Worm (Caenorhabditis elegans) whole organism, young adult: ENCODE data around the gene npr-9.

ENCODE experiments used
- F22D6.2 ChIP-seq: sonication (generic microtip); optimal IDR thresholded peaks from 2 replicates; lab custom pipeline; 2016; ENCODE audit warnings: mild to moderate bottlenecking, missing genetic modification characterization, missing compliant biosample characterization
- F39B2.1 ChIP-seq: fragments of 200-800 bp; sonication (Bioruptor generic); IDR thresholded peaks from 2 replicates; pipeline ENCODE4 v1.3.6; 2022; ENCODE audit warnings: missing genetic modification reagents, missing genetic modification characterization, missing compliant biosample characterization
- F55B11.4 ChIP-seq: sonication (generic microtip); optimal IDR thresholded peaks from 2 replicates; lab custom pipeline; 2016; ENCODE audit warnings: missing compliant biosample characterization, missing genetic modification characterization, borderline replicate concordance; ENCODE audit not compliant: insufficient read depth
- Y56A3A.18 ChIP-seq: fragments of 200-800 bp; sonication (Bioruptor generic); IDR thresholded peaks from 2 replicates; pipeline ENCODE4 v1.3.6; 2022; ENCODE audit warnings: missing genetic modification reagents, missing genetic modification characterization, missing compliant biosample characterization
- Y67H2A.10 ChIP-seq: fragments of 200-800 bp; sonication (Bioruptor generic); conservative IDR thresholded peaks from 2 replicates; pipeline ENCODE4 v1.3.6; 2022; ENCODE audit warnings: missing genetic modification reagents, missing genetic modification characterization, missing compliant biosample characterization
- Y79H2A.3 ChIP-seq: fragments of 200-800 bp; sonication (Bioruptor generic); conservative IDR thresholded peaks from 2 replicates; pipeline ENCODE4 v1.3.6; 2022; ENCODE audit warnings: missing genetic modification reagents, missing genetic modification characterization, missing compliant biosample characterization
- aptf-3 ChIP-seq: fragments of 200-800 bp; sonication (Bioruptor generic); IDR thresholded peaks from 2 replicates; pipeline ENCODE4 v1.3.6; 2022; ENCODE audit warnings: missing genetic modification characterization, missing compliant biosample characterization
- atf-7 ChIP-seq: sonication (generic microtip); optimal IDR thresholded peaks from 2 replicates; lab custom pipeline; 2017; ENCODE audit warnings: mild to moderate bottlenecking, missing genetic modification characterization, missing compliant biosample characterization
- attf-5 ChIP-seq: fragments of 200-800 bp; sonication (Bioruptor generic); optimal IDR thresholded peaks from 2 replicates; lab custom pipeline; 2018; ENCODE audit warnings: mild to moderate bottlenecking, missing genetic modification characterization, missing compliant biosample characterization
- attf-6 ChIP-seq: fragments of 200-800 bp; sonication (Bioruptor generic); IDR thresholded peaks from 2 replicates; pipeline ENCODE4 v1.3.6; 2022; ENCODE audit warnings: missing genetic modification reagents, missing genetic modification characterization, missing compliant biosample characterization
- bed-2 ChIP-seq: fragments of 200-800 bp; sonication (Bioruptor generic); IDR thresholded peaks from 2 replicates; pipeline ENCODE4 v1.3.6; 2022; ENCODE audit warnings: missing genetic modification reagents, missing genetic modification characterization, missing compliant biosample characterization
- cebp-1 ChIP-seq, 2 experiments: fragments of 200-800 bp in 1 of 2; sonication (Bioruptor generic) in 1 of 2; sonication (generic microtip) in 1 of 2; IDR thresholded peaks in 1 of 2; optimal IDR thresholded peaks in 1 of 2; 2 replicates each; pipeline versions ENCODE4 v1.3.6 to Lab custom; 2017 to 2022; ENCODE audit warnings: missing compliant biosample characterization in 2 of 2, missing genetic modification characterization in 2 of 2, mild to moderate bottlenecking in 1 of 2, missing genetic modification reagents in 1 of 2, moderate library complexity in 1 of 2
- chd-7 ChIP-seq: sonication (generic microtip); optimal IDR thresholded peaks from 2 replicates; lab custom pipeline; 2016; ENCODE audit warnings: mild to moderate bottlenecking, missing genetic modification characterization, moderate library complexity, missing compliant biosample characterization
- dox-1 ChIP-seq: fragments of 200-800 bp; sonication (Bioruptor generic); IDR thresholded peaks from 2 replicates; pipeline ENCODE4 v1.3.6; 2022; ENCODE audit warnings: missing genetic modification reagents, missing genetic modification characterization, missing compliant biosample characterization
- dpff-1 ChIP-seq: sonication (generic microtip); optimal IDR thresholded peaks from 2 replicates; lab custom pipeline; 2017; ENCODE audit warnings: mild to moderate bottlenecking, missing genetic modification characterization, missing compliant biosample characterization
- egl-18 ChIP-seq: fragments of 200-800 bp; sonication (Bioruptor generic); IDR thresholded peaks from 2 replicates; pipeline ENCODE4 v1.3.6; 2022; ENCODE audit warnings: missing genetic modification reagents, missing genetic modification characterization, missing compliant biosample characterization
- egrh-3 ChIP-seq: fragments of 200-800 bp; sonication (Bioruptor generic); IDR thresholded peaks from 2 replicates; pipeline ENCODE4 v1.3.6; 2022; ENCODE audit warnings: missing genetic modification reagents, missing genetic modification characterization, missing compliant biosample characterization
- hlh-12 ChIP-seq: sonication (generic microtip); optimal IDR thresholded peaks from 2 replicates; lab custom pipeline; 2016; ENCODE audit warnings: missing genetic modification characterization, missing compliant biosample characterization
- hlh-26 ChIP-seq: fragments of 200-800 bp; sonication (Bioruptor generic); conservative IDR thresholded peaks from 2 replicates; pipeline ENCODE4 v1.3.6; 2022; ENCODE audit warnings: missing genetic modification reagents, missing genetic modification characterization, missing compliant biosample characterization
- hmg-1.2 ChIP-seq: fragments of 200-800 bp; sonication (Bioruptor generic); IDR thresholded peaks from 2 replicates; pipeline ENCODE4 v1.3.6; 2022; ENCODE audit warnings: missing genetic modification reagents, missing genetic modification characterization, missing compliant biosample characterization
- hrde-1 ChIP-seq: sonication (generic microtip); optimal IDR thresholded peaks from 2 replicates; lab custom pipeline; 2016; ENCODE audit warnings: missing genetic modification characterization, mild to moderate bottlenecking, missing compliant biosample characterization, moderate library complexity, missing genotype, missing genetic modification reagents, borderline replicate concordance
- let-607 ChIP-seq, 2 experiments: fragments of 200-800 bp in 1 of 2; sonication (Bioruptor generic) in 1 of 2; sonication (generic microtip) in 1 of 2; optimal IDR thresholded peaks; 2 replicates each; lab custom pipeline; 2016 to 2018; ENCODE audit warnings: mild to moderate bottlenecking in 2 of 2, missing compliant biosample characterization in 2 of 2, missing genetic modification characterization in 2 of 2, moderate library complexity in 2 of 2, missing genotype in 1 of 2
- lin-40 ChIP-seq: sonication (generic microtip); optimal IDR thresholded peaks from 2 replicates; lab custom pipeline; 2016; ENCODE audit warnings: missing genetic modification characterization, mild to moderate bottlenecking, missing compliant biosample characterization, missing genotype, missing genetic modification reagents
- lin-54 ChIP-seq: fragments of 200-800 bp; sonication (Bioruptor generic); optimal IDR thresholded peaks from 2 replicates; lab custom pipeline; 2018; ENCODE audit warnings: mild to moderate bottlenecking, missing genetic modification characterization, missing compliant biosample characterization
- lsl-1 ChIP-seq: fragments of 200-800 bp; sonication (Bioruptor generic); optimal IDR thresholded peaks from 2 replicates; lab custom pipeline; 2018; ENCODE audit warnings: mild to moderate bottlenecking, missing genetic modification characterization, moderate library complexity, missing compliant biosample characterization
- madf-10 ChIP-seq: sonication (generic microtip); optimal IDR thresholded peaks from 2 replicates; lab custom pipeline; 2016; ENCODE audit warnings: mild to moderate bottlenecking, missing genetic modification characterization, missing compliant biosample characterization
- mes-4 ChIP-seq: sonication (generic microtip); optimal IDR thresholded peaks from 2 replicates; lab custom pipeline; 2016; ENCODE audit warnings: missing genotype, missing genetic modification characterization, missing compliant biosample characterization
- nhr-27 ChIP-seq: fragments of 200-800 bp; sonication (Bioruptor generic); optimal IDR thresholded peaks from 2 replicates; lab custom pipeline; 2018; ENCODE audit warnings: mild to moderate bottlenecking, missing genetic modification characterization, moderate library complexity, missing compliant biosample characterization
- rpc-1 ChIP-seq, 2 experiments: fragments of 150-350 bp in 1 of 2; sonication (generic microtip) in 1 of 2; optimal IDR thresholded peaks; 2 replicates each; lab custom pipeline; 2014 to 2018; ENCODE audit warnings: missing biosample characterization in 1 of 2, missing genetic modification characterization in 1 of 2, missing genetic modification reagents in 1 of 2, missing genotype in 1 of 2
- sdz-38 ChIP-seq: sonication (generic microtip); optimal IDR thresholded peaks from 2 replicates; lab custom pipeline; 2016; ENCODE audit warnings: missing genotype, missing genetic modification characterization, missing compliant biosample characterization
- snpc-1.1 ChIP-seq: sonication (generic microtip); optimal IDR thresholded peaks from 2 replicates; lab custom pipeline; 2017; ENCODE audit warnings: missing genetic modification characterization, mild to moderate bottlenecking, missing compliant biosample characterization, antibody characterized with exemption, moderate library complexity, missing genotype, missing genetic modification reagents; ENCODE audit not compliant: insufficient read depth
- snpc-3.4 ChIP-seq: sonication (generic microtip); optimal IDR thresholded peaks from 2 replicates; lab custom pipeline; 2017; ENCODE audit warnings: missing genetic modification characterization, mild to moderate bottlenecking, missing compliant biosample characterization, antibody characterized with exemption, moderate library complexity, missing genotype, missing genetic modification reagents
- unc-62 ChIP-seq: fragments of 150-350 bp; optimal IDR thresholded peaks from 2 replicates; lab custom pipeline; 2014; ENCODE audit warnings: missing biosample characterization, missing genetic modification reagents, missing genetic modification characterization

npr-9 gene

DNA sequence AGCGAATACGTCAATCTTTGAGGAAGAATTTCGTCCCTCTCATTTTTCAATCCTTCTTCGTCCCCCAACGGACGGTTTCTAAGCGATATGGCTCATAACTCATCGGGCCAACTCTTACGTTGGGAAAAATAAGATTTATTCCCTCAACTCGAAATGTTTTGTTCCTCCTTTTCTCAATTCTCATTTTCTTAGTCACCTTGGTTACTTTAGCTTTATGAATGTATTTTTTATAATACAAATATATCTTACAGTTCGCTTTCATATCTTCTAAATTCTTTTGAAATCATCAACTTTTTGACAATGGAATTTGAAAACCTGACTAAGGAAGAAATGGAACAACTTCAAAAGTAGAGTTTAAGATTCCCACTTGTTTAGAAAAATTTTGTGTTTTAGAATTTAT lies at the start of gene npr-9:
Gene npr-9 (plus strand): TSS at position 301 of the 400 bp plus-strand sequence.
- TF ChIP-seq sdz-38 (tag; lab: Kevin White, UChicago) (no peak), mes-4 (no peak), lsl-1 (GFP tag; lab: Kevin White, UChicago) (no peak), dox-1 (GFP tag; lab: Robert Waterston, UW) (no peak), lin-54 (GFP tag; lab: Kevin White, UChicago) (no peak), hmg-1.2 (GFP tag; lab: Robert Waterston, UW) (no peak), dpff-1 (tag; lab: Kevin White, UChicago) (no peak)

DNA sequence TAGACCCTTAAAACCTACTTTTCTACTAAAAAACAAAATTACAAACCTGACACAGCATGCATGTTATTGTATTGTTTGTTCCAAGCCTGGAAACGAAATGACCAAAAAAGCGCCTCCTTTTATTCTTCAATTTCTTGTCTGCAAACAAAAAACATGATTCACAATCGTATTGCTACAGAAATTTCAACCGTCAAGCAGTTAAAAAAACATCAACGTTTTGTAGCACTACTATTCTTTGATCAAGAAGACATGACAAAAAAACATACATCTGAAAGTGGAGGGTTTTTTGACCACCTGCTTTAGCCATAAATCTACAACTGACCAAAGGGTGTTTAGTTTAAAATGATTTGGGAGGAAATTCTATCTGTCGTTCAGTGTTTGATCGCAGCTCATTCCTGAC lies 48.4 kb upstream of the npr-9 start, which contains the start of gene F38B2.6:
Gene F38B2.6 (minus strand): TSS at position 101 of the 400 bp plus-strand sequence.
- TF ChIP-seq rpc-1 (optimal IDR thresholded peaks at IDR 0.05; lab: Kevin White, UChicago) (no peak), rpc-1 (tag; optimal IDR thresholded peaks at IDR 0.05; lab: Kevin White, UChicago) (no peak), chd-7 (no peak), Y56A3A.18 (GFP tag; lab: Robert Waterston, UW) (no peak), hlh-26 (GFP tag; lab: Robert Waterston, UW) (no peak), aptf-3 (GFP tag; lab: Robert Waterston, UW) (no peak), Y79H2A.3 (GFP tag; lab: Robert Waterston, UW) (no peak), bed-2 (GFP tag; lab: Robert Waterston, UW) (no peak), hrde-1 (no peak), F22D6.2 (no peak), snpc-1.1 (tag; lab: Kevin White, UChicago) (no peak), let-607 (tag; optimal IDR thresholded peaks at IDR 0.05; lab: Kevin White, UChicago) (no peak)

ce11 chrX:11286246-11286645 lies 43.3 kb upstream of the npr-9 start, which contains the start of gene F38B2.3:
F38B2.3 (minus strand) TSS chrX:11286346.
- TF ChIP-seq madf-10 (tag; lab: Kevin White, UChicago) (no peak), F39B2.1 (no peak), cebp-1 (GFP tag; IDR thresholded peaks at IDR 0.05; lab: Robert Waterston, UW) (no peak), cebp-1 (tag; optimal IDR thresholded peaks at IDR 0.05; lab: Kevin White, UChicago) (no peak), bed-2 (GFP tag; lab: Robert Waterston, UW) (no peak)

DNA sequence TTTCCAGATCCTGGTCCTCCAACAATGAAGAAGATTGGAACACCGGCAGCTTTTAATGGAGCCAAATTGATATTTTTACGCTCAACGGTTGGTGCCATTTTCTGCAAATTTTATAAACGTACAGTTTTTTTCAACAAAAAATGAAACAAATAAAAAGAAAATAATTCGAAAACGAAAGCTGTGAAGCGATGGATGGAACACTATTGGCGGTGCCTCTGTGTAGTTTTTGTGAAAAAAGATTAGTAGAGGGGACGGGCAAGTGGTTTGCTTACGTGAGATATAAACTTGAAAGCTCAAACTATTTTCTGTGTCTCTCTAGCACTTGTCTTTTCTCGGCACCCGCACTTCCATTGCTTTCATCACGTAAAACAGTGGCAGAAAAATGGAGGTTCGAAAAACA lies 41.9 kb upstream of the npr-9 start, which contains the start of gene F38B2.4:
Gene F38B2.4 (minus strand): TSS at position 101 of the 400 bp plus-strand sequence.
- TF ChIP-seq Y67H2A.10 (GFP tag; lab: Robert Waterston, UW) (no peak), atf-7 (tag; lab: Kevin White, UChicago) (no peak), snpc-3.4 (tag; lab: Kevin White, UChicago) (no peak), hlh-12 (tag; lab: Kevin White, UChicago) (no peak), egrh-3 (no peak), egl-18 (no peak), attf-6 (GFP tag; lab: Robert Waterston, UW) (no peak), unc-62 (no peak), lin-40 (tag; lab: Kevin White, UChicago) (no peak), F55B11.4 (tag; lab: Kevin White, UChicago) (no peak), nhr-27 (tag; lab: Kevin White, UChicago) (no peak), attf-5 (GFP tag; lab: Kevin White, UChicago) (no peak)
